Fruit fly (Drosophila melanogaster) whole organism: ENCODE data around the gene CG7379.

ENCODE experiments used
- CG8478 ChIP-seq: fragments of >200 bp; optimal IDR thresholded peaks from 2 replicates; lab custom pipeline; 2018; ENCODE audit warnings: inconsistent platforms
- pan ChIP-seq: fragments of >200 bp; optimal IDR thresholded peaks from 2 replicates; lab custom pipeline; 2017

DNA sequence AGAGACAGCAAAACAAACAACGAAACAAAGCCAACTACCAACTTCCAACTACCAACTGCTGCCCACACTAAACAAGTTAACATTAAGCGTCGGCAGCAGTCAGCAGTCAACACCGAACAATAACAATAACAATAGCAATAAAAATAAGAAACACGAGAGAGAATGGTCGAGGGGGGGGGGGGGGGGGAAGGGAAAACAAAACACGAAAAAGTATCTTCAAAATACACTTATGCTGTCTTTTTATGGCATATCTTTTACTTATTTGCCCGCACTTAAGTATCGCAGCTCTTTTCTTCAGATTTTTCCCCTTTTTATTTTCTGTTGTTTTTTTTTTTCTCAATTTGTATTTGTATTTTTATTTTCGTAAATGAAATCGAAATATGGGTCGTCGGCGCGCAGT, 4.8 kb downstream of the CG7379 start:
- TF ChIP-seq pan (lab: Kevin White, UChicago) = no peak
- TF ChIP-seq CG8478 = no peak
